Worm (Caenorhabditis elegans): ENCODE measurements around the gene clec-123.

The clec-123 gene

DNA sequence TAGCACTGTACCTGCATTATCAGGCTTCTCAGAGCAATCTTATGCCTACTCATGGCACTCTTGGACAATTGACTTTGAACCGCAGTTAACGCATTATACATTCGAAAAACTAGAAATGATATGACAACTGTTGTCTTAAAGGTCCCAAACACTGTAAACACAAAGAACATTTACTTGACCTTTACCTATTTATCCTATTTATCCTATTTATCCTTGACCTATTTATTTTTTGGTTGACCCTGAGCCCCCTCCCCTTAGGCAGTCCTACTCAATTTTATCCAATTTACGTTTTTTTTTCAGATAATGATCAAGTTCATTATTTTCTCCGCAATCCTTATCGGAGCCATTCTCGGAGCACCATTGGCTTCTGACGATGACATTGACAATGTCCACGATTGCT lies 37.6 kb downstream of the clec-123 start, which contains the start of the genes T10D4.14 and T10D4.19 (continued):
- no peak for TF ChIP-seq nhr-48 (tag; optimal IDR thresholded peaks at IDR 0.05)

DNA sequence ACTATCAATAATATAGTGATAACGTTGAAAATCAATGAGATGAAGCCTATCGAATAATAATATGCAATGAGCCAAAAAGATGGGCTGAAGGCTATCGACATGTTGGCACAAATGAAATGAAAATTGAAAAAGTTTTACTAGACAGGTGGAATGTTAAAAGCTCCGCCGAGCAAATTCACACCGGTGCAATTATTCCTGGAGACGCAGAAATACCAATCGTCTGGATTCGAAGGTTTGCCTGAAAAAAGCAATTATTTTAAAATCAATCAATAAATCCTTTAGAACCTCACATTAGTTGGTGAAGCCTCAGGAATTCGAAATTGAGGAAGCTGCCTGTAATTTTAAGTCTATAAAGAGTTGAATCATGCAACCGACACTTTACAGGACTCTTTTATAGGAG lies 40.3 kb downstream of the clec-123 start, which contains the start of gene sri-32:
TSS of gene sri-32 (minus strand) at position 101 of the 400 bp plus-strand sequence.
- TF ChIP-seq unc-62 (GFP tag; optimal IDR thresholded peaks at IDR 0.05 in 1 of 2): no peak
- TF ChIP-seq unc-62 (tag; optimal IDR thresholded peaks at IDR 0.05): no peak
- TF ChIP-seq dpl-1 (GFP tag; optimal IDR thresholded peaks at IDR 0.05): no peak
- no peak for TF ChIP-seq spr-3 (GFP tag; optimal IDR thresholded peaks at IDR 0.05)
- no peak for TF ChIP-seq ceh-20 (GFP tag; IDR thresholded peaks at IDR 0.05)
- no peak for TF ChIP-seq dmd-8 (GFP tag; IDR thresholded peaks at IDR 0.05)
- TF ChIP-seq nhr-77 (tag; optimal IDR thresholded peaks at IDR 0.05): no peak
- TF ChIP-seq F37D6.2 (tag; optimal IDR thresholded peaks at IDR 0.05): no peak
- no peak for TF ChIP-seq dve-1 (tag; optimal IDR thresholded peaks at IDR 0.05; ENCODE audit: insufficient read depth)
- TF ChIP-seq tag-97 (GFP tag; IDR thresholded peaks at IDR 0.05): no peak
- TF ChIP-seq madf-5 (GFP tag; IDR thresholded peaks at IDR 0.05): no peak
- no peak for TF ChIP-seq ZK337.2 (GFP tag; IDR thresholded peaks at IDR 0.05)
- no peak for TF ChIP-seq lin-38 (GFP tag; IDR thresholded peaks at IDR 0.05)

- TF ChIP-seq php-3 (GFP tag; IDR thresholded peaks at IDR 0.05): no peak
- no peak for TF ChIP-seq duxl-1 (tag; optimal IDR thresholded peaks at IDR 0.05; ENCODE audit: poor library complexity)
- no peak for TF ChIP-seq cey-2 (tag; optimal IDR thresholded peaks at IDR 0.05; ENCODE audit: borderline replicate concordance, insufficient read depth)
- peak; percentile 34 for TF ChIP-seq aha-1 (tag)
- no peak for TF ChIP-seq arid-1 (GFP tag; conservative IDR thresholded peaks at IDR 0.05)
- TF ChIP-seq mxl-3 (GFP tag; optimal IDR thresholded peaks at IDR 0.05): no peak
- no peak for TF ChIP-seq nhr-41 (GFP tag; IDR thresholded peaks at IDR 0.05)
- TF ChIP-seq attf-4 (tag; optimal IDR thresholded peaks at IDR 0.05): no peak
Measured at ce11 chrII:3156749-3157148, 42.7 kb downstream of the clec-123 start, which contains the start of gene sri-33. TSS of gene sri-33 (minus strand) at chrII:3156849.

DNA sequence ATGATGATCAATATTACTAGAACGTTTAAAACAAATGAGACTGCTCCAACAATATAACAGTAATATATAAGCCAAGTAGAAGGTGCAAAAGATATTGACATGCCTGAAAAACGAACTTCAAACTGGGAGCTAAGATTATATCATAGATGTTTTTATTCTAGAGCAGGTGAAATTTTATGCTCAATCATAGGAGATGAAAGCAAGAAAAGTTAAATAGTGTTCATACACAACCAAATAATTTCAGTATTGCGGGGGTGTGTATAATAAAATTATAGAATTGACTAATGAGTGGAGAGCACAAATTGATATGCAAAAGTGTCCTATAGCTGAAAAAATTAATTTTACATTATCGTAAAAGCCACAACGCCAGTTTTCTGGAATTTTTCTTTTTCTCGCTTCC lies 45.0 kb downstream of the clec-123 start, which contains the start of gene sri-34:
TSS of gene sri-34 (minus strand) at position 101 of the 400 bp plus-strand sequence.
- TF ChIP-seq nhr-102 (tag; optimal IDR thresholded peaks at IDR 0.05) (no peak), Y5F2A.4 (GFP tag; optimal IDR thresholded peaks at IDR 0.05) (no peak), ZK337.2 (GFP tag; IDR thresholded peaks at IDR 0.05) (no peak), hlh-30 (tag; optimal IDR thresholded peaks at IDR 0.05; ENCODE audit: insufficient read depth) (no peak), spr-3 (GFP tag; optimal IDR thresholded peaks at IDR 0.05) (no peak), lin-13 (GFP tag; optimal IDR thresholded peaks at IDR 0.05) (no peak), php-3 (GFP tag; IDR thresholded peaks at IDR 0.05) (no peak), daf-8 (GFP tag; IDR thresholded peaks at IDR 0.05) (no peak), dmd-9 (GFP tag; IDR thresholded peaks at IDR 0.05) (no peak), ceh-28 (tag; optimal IDR thresholded peaks at IDR 0.05) (no peak), skn-1 (tag; optimal IDR thresholded peaks at IDR 0.05) (no peak), fkh-10 (GFP tag; optimal IDR thresholded peaks at IDR 0.05) (no peak)
